Worm (Caenorhabditis elegans): ENCODE data around the gene nstp-3.

- TF ChIP-seq nhr-11 (tag; optimal IDR thresholded peaks at IDR 0.05), result no peak
- TF ChIP-seq lin-15B (tag; optimal IDR thresholded peaks at IDR 0.05), result no peak
- TF ChIP-seq nhr-25 (tag; optimal IDR thresholded peaks at IDR 0.05; ENCODE audit: borderline replicate concordance, insufficient read depth), result no peak
- TF ChIP-seq aha-1 (tag), result peak; percentile 80
- no peak for TF ChIP-seq dmd-6 (GFP tag; IDR thresholded peaks at IDR 0.05)
- TF ChIP-seq nhr-10 (tag; optimal IDR thresholded peaks at IDR 0.05), result no peak
- no peak for TF ChIP-seq hif-1 (tag; optimal IDR thresholded peaks at IDR 0.05)
- TF ChIP-seq unc-62 (GFP tag; optimal IDR thresholded peaks at IDR 0.05 in 1 of 2), result no peak
- TF ChIP-seq unc-62 (tag; optimal IDR thresholded peaks at IDR 0.05), result no peak
- TF ChIP-seq tag-97 (GFP tag; IDR thresholded peaks at IDR 0.05), result no peak
Observed at ce11 chrV:5826592-5826991, 28.6 kb upstream of the nstp-3 start, which contains the start of gene let-418.

Measured in whole organism, L4 larva.